Worm (Caenorhabditis elegans) whole organism, midembryonic: ENCODE results near the gene Y51H4A.5.

Source experiments
- T22C8.4 ChIP-seq: fragments of 200-800 bp; sonication (Bioruptor generic); IDR thresholded peaks from 2 replicates; pipeline ENCODE4 v1.3.6; 2022; ENCODE audit warnings: missing genetic modification characterization, missing compliant biosample characterization
- cog-1 ChIP-seq: sonication (generic microtip); optimal IDR thresholded peaks from 2 replicates; lab custom pipeline; 2016; ENCODE audit warnings: missing genetic modification characterization, missing compliant biosample characterization
- flt-1 ChIP-seq: fragments of 200-800 bp; sonication (Bioruptor generic); IDR thresholded peaks from 2 replicates; pipeline ENCODE4 v1.3.6; 2022; ENCODE audit warnings: missing genetic modification characterization, missing compliant biosample characterization
- klf-2 ChIP-seq: fragments of 200-800 bp; sonication (Bioruptor generic); conservative IDR thresholded peaks from 2 replicates; pipeline ENCODE4 v1.3.6; 2022; ENCODE audit warnings: missing genetic modification reagents, missing genetic modification characterization, missing compliant biosample characterization
- med-1 ChIP-seq: sonication (generic microtip); optimal IDR thresholded peaks from 2 replicates; lab custom pipeline; 2017; ENCODE audit warnings: missing genetic modification characterization, mild to moderate bottlenecking, missing compliant biosample characterization, antibody characterized with exemption, missing genetic modification reagents; ENCODE audit not compliant: insufficient read depth
- ref-1 ChIP-seq: fragments of 200-800 bp; sonication (Bioruptor generic); conservative IDR thresholded peaks from 2 replicates; pipeline ENCODE4 v1.3.6; 2022; ENCODE audit warnings: missing genetic modification reagents, missing genetic modification characterization, missing compliant biosample characterization
- tab-1 ChIP-seq: fragments of 200-800 bp; sonication (Bioruptor generic); IDR thresholded peaks from 2 replicates; pipeline ENCODE4 v1.3.6; 2022; ENCODE audit warnings: missing genetic modification characterization, missing compliant biosample characterization
- ztf-23 ChIP-seq: fragments of 200-800 bp; sonication (Bioruptor generic); IDR thresholded peaks from 2 replicates; pipeline ENCODE4 v1.3.6; 2022; ENCODE audit warnings: missing genetic modification reagents, missing genetic modification characterization, missing compliant biosample characterization
- ztf-29 ChIP-seq: fragments of 200-800 bp; sonication (Bioruptor generic); IDR thresholded peaks from 2 replicates; pipeline ENCODE4 v1.3.6; 2022; ENCODE audit warnings: missing genetic modification reagents, missing genetic modification characterization, missing compliant biosample characterization

The Y51H4A.5 gene

DNA sequence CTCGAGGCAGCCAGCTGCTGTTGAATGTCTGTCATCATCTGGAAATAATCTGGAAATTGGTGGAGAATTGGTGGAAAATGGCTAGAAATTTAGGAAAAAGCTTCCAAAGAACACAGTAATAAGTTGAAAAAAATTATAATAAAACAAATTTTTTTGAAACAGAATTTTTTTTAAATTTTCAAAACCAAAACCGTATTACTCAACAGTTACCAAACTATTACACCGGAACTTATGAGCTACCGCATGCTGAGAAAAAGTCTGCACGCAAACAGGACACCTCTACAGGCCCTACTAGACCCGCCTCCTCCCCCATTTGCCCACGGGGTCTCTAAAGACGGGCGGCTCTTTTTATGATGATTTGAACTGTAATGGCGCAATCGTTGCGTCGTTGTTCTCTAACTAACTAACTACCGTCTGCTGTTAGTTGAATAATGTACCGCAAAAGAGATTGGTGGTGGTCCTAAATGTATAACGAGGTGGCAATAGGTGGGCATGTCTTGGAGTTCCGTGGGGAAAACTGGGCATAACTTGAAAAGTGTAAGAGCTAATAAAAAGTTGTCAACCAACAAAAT lies 20.2 kb downstream of the Y51H4A.5 start, which contains the start of gene zip-7:
Gene zip-7 (minus strand): TSS at position 51 of the 572 bp plus-strand sequence.
- TF ChIP-seq med-1 (GFP tag; lab: Kevin White, UChicago) (no peak), cog-1 (tag; lab: Kevin White, UChicago) (no peak), ztf-23 (GFP tag; lab: Robert Waterston, UW) (no peak), tab-1 (no peak), flt-1 (GFP tag; lab: Robert Waterston, UW) (no peak), T22C8.4 (GFP tag; lab: Robert Waterston, UW) (no peak), ztf-29 (GFP tag; lab: Robert Waterston, UW) (no peak), klf-2 (GFP tag; lab: Robert Waterston, UW) (no peak)

DNA sequence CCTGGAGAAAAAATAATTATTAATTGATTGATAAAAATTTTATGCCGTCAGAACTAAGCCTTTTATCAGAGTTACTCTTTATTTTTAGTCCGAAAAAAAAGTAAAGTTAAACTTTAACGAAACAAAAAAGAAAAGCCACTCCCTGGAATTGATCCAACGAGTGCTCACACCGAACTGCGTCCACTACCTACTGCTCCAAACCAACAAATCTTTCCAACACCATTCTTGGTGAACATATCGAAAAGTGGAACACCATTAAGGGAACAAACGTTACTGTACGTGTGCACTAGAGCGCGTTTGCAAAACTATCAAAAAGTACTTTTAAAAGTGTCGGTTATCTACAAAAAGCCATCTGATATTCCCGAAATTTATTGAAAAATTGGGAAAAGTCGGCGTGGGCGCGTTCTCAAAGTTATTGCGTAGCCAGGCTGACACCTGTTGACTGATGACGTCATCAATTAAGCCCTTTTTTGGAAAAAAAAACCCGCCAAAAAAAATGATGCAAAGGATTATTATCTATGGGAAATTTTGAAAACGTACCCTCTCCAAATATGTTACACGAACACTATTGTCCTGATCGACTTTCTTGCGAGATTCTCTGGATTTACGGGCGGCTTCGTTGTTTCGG lies 22.2 kb downstream of the Y51H4A.5 start:
- no peak for TF ChIP-seq cog-1 (tag; lab: Kevin White, UChicago)
- no peak for TF ChIP-seq ref-1 (GFP tag; lab: Robert Waterston, UW)
- TF ChIP-seq med-1 (GFP tag; lab: Kevin White, UChicago), result no peak
- TF ChIP-seq flt-1 (GFP tag; lab: Robert Waterston, UW), result 0 out of 2 replicates have a peak, but pooled peaks have one; percentile 40
- TF ChIP-seq klf-2 (GFP tag; lab: Robert Waterston, UW), result no peak
- 0 out of 2 replicates have a peak, but pooled peaks have one; percentile 47 for TF ChIP-seq tab-1

DNA sequence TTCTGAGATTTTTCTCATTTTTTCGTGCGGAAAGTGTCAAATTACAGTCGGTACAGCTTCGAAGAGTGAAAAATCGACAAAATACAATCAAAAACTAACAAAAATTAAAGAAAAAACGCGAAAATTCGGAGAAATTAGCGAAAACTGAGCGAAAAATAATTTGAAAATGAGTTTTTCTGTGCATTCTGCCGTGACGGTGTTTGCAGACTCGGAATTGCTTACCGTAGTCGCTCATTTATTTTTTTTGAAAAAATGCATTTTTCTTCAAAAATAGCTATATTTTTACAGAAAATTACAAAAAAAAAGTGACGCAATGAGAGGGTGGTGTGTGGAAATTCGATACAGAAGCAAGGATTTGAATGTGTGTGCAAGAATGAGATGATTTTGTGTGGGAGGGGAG lies 22.9 kb downstream of the Y51H4A.5 start:
- no peak for TF ChIP-seq tab-1
- no peak for TF ChIP-seq cog-1 (tag; lab: Kevin White, UChicago)
- TF ChIP-seq med-1 (GFP tag; lab: Kevin White, UChicago), result no peak
- TF ChIP-seq klf-2 (GFP tag; lab: Robert Waterston, UW), result no peak
- no peak for TF ChIP-seq flt-1 (GFP tag; lab: Robert Waterston, UW)
- no peak for TF ChIP-seq ztf-23 (GFP tag; lab: Robert Waterston, UW)
- TF ChIP-seq T22C8.4 (GFP tag; lab: Robert Waterston, UW), result no peak
- no peak for TF ChIP-seq ztf-29 (GFP tag; lab: Robert Waterston, UW)
- TF ChIP-seq ref-1 (GFP tag; lab: Robert Waterston, UW), result no peak

DNA sequence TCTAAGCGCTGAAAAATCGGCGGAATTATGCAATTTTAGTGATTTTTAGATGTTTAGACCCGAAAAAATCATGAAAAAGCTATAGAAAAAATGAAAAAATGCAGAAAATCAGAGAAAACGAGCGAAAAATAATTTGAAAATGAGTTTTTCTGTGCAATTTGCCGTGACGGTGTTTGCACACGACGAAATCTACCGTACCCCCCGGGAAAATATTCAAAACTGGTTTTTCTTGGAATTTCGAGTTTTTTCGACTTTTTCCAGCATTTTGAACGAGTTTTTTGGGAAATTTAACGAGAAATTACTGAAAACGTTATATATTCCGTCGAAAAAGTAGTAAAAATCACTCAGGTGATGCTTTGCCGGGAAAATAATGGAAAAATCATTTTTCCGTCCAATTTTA lies 23.6 kb downstream of the Y51H4A.5 start:
- no peak for TF ChIP-seq cog-1 (tag; lab: Kevin White, UChicago)
- no peak for TF ChIP-seq tab-1
- TF ChIP-seq med-1 (GFP tag; lab: Kevin White, UChicago), result no peak
- no peak for TF ChIP-seq T22C8.4 (GFP tag; lab: Robert Waterston, UW)
- no peak for TF ChIP-seq ztf-23 (GFP tag; lab: Robert Waterston, UW)
- no peak for TF ChIP-seq klf-2 (GFP tag; lab: Robert Waterston, UW)
- TF ChIP-seq ztf-29 (GFP tag; lab: Robert Waterston, UW), result no peak
- no peak for TF ChIP-seq flt-1 (GFP tag; lab: Robert Waterston, UW)
- no peak for TF ChIP-seq ref-1 (GFP tag; lab: Robert Waterston, UW)

ce11 chrIV:16501855-16502254 lies 24.1 kb downstream of the Y51H4A.5 start:
- 0 out of 2 replicates have a peak, but pooled peaks have one; percentile 36 for TF ChIP-seq flt-1 (GFP tag; lab: Robert Waterston, UW)
- TF ChIP-seq cog-1 (tag; lab: Kevin White, UChicago), result no peak

- no peak for TF ChIP-seq tab-1
- peak; percentile 53 for TF ChIP-seq ztf-23 (GFP tag; lab: Robert Waterston, UW)
- peak; percentile 28; the same call in 1 of the 2 replicates for TF ChIP-seq flt-1 (GFP tag; lab: Robert Waterston, UW)
- no peak for TF ChIP-seq med-1 (GFP tag; lab: Kevin White, UChicago)
- TF ChIP-seq klf-2 (GFP tag; lab: Robert Waterston, UW), result no peak
- TF ChIP-seq T22C8.4 (GFP tag; lab: Robert Waterston, UW), result no peak
- TF ChIP-seq cog-1 (tag; lab: Kevin White, UChicago), result peak; percentile 89
- no peak for TF ChIP-seq ztf-29 (GFP tag; lab: Robert Waterston, UW)
Observed at ce11 chrIV:16498031-16498442, 27.9 kb downstream of the Y51H4A.5 start.

DNA sequence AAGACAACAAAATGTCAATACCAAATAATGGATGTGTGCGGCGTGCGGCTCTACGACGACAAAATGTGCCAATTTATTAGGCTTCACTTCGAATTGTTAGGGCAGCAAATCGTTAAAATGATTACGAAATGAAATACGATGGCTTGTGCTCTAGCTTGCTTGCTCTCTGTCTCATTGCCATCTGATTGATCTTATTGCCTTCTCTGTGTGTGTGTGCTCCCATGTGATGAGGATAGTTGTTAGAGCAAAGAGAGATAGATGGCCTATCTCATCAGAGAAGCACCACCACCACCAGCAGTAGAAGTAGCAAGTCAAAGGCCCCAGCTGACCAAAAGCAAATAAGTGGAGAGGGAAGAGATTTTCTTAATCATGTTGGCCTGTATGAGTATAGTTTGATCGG lies 29.4 kb downstream of the Y51H4A.5 start:
- TF ChIP-seq ref-1 (GFP tag; lab: Robert Waterston, UW), result no peak
- no peak for TF ChIP-seq ztf-29 (GFP tag; lab: Robert Waterston, UW)
- TF ChIP-seq T22C8.4 (GFP tag; lab: Robert Waterston, UW), result no peak
- TF ChIP-seq klf-2 (GFP tag; lab: Robert Waterston, UW), result no peak
- TF ChIP-seq flt-1 (GFP tag; lab: Robert Waterston, UW), result no peak
- TF ChIP-seq ztf-23 (GFP tag; lab: Robert Waterston, UW), result no peak
- TF ChIP-seq cog-1 (tag; lab: Kevin White, UChicago), result no peak
- TF ChIP-seq tab-1, result no peak
- no peak for TF ChIP-seq med-1 (GFP tag; lab: Kevin White, UChicago)

- TF ChIP-seq ztf-23 (GFP tag; lab: Robert Waterston, UW) (no peak), tab-1 (no peak), T22C8.4 (GFP tag; lab: Robert Waterston, UW) (no peak), cog-1 (tag; lab: Kevin White, UChicago) (no peak), flt-1 (GFP tag; lab: Robert Waterston, UW) (no peak), ztf-29 (GFP tag; lab: Robert Waterston, UW) (no peak), klf-2 (GFP tag; lab: Robert Waterston, UW) (no peak), ref-1 (GFP tag; lab: Robert Waterston, UW) (no peak), med-1 (GFP tag; lab: Kevin White, UChicago) (no peak)
Observed at ce11 chrIV:16494007-16494406, 31.9 kb downstream of the Y51H4A.5 start.

- no peak for TF ChIP-seq tab-1
- TF ChIP-seq med-1 (GFP tag; lab: Kevin White, UChicago), result no peak
- TF ChIP-seq T22C8.4 (GFP tag; lab: Robert Waterston, UW), result no peak
- TF ChIP-seq ztf-23 (GFP tag; lab: Robert Waterston, UW), result no peak
- TF ChIP-seq ztf-29 (GFP tag; lab: Robert Waterston, UW), result no peak
- no peak for TF ChIP-seq ref-1 (GFP tag; lab: Robert Waterston, UW)
- no peak for TF ChIP-seq flt-1 (GFP tag; lab: Robert Waterston, UW)
- no peak for TF ChIP-seq cog-1 (tag; lab: Kevin White, UChicago)
- TF ChIP-seq klf-2 (GFP tag; lab: Robert Waterston, UW), result no peak
Observed at ce11 chrIV:16492937-16493336, 33.0 kb downstream of the Y51H4A.5 start.
